Worm (Caenorhabditis elegans) whole organism, L1 larva: ENCODE results near the gene C25F9.4.

Source experiments
- C04F5.9 ChIP-seq: sonication (generic microtip); optimal IDR thresholded peaks from 2 replicates; lab custom pipeline; 2016; ENCODE audit warnings: missing genetic modification characterization, missing compliant biosample characterization
- F16B12.6 ChIP-seq: fragments of 150-350 bp; optimal IDR thresholded peaks from 2 replicates; lab custom pipeline; 2014; ENCODE audit warnings: missing biosample characterization, missing genetic modification characterization
- Y116A8C.19 ChIP-seq: sonication (generic microtip); optimal IDR thresholded peaks from 2 replicates; lab custom pipeline; 2016; ENCODE audit warnings: missing compliant biosample characterization, missing genetic modification characterization, borderline replicate concordance
- aly-2 ChIP-seq: fragments of 150-350 bp; optimal IDR thresholded peaks from 2 replicates; lab custom pipeline; 2014; ENCODE audit warnings: missing biosample characterization, missing genetic modification characterization
- ama-1 ChIP-seq: fragments of 150-350 bp; optimal IDR thresholded peaks from 2 replicates; lab custom pipeline; 2014
- ceh-8 ChIP-seq: fragments of 200-800 bp; sonication (Bioruptor generic); optimal IDR thresholded peaks from 2 replicates; lab custom pipeline; 2018; ENCODE audit warnings: mild to moderate bottlenecking, missing genetic modification characterization, moderate library complexity, missing compliant biosample characterization
- dpl-1 ChIP-seq, 3 experiments: fragments of 150-350 bp in 2 of 3; sonication (generic microtip) in 1 of 3; optimal IDR thresholded peaks; 2 replicates each; lab custom pipeline; 2014 to 2017; ENCODE audit warnings: missing biosample characterization in 3 of 3, missing genetic modification characterization in 3 of 3, missing genetic modification reagents in 3 of 3
- efl-1 ChIP-seq, 4 experiments: fragments of 150-350 bp; optimal IDR thresholded peaks in 3 of 4; peaks in 1 of 4; 1 replicate in 1 of 4; 2 replicates in 3 of 4; lab custom pipeline; 2014; ENCODE audit warnings: missing biosample characterization in 2 of 4, missing genetic modification characterization in 2 of 4, missing genetic modification reagents in 2 of 4
- efl-3 ChIP-seq: fragments of 200-800 bp; sonication (Bioruptor generic); optimal IDR thresholded peaks from 2 replicates; lab custom pipeline; 2018; ENCODE audit warnings: mild to moderate bottlenecking, missing genetic modification characterization, missing compliant biosample characterization
- egl-13 ChIP-seq: sonication (generic microtip); optimal IDR thresholded peaks from 2 replicates; lab custom pipeline; 2016; ENCODE audit warnings: missing genotype, missing genetic modification reagents, missing genetic modification characterization, missing compliant biosample characterization
- egl-27 ChIP-seq, 2 experiments: fragments of 150-350 bp in 1 of 2; sonication (generic microtip); optimal IDR thresholded peaks; 3 replicates each; lab custom pipeline; 2017 to 2018; ENCODE audit warnings: missing biosample characterization in 2 of 2, missing genetic modification characterization in 2 of 2, missing genetic modification reagents in 2 of 2
- elt-2 ChIP-seq: sonication (generic microtip); optimal IDR thresholded peaks from 2 replicates; lab custom pipeline; 2016; ENCODE audit warnings: missing genetic modification characterization, mild to moderate bottlenecking, inconsistent platforms, missing compliant biosample characterization, missing genetic modification reagents
- elt-3 ChIP-seq, 6 experiments: fragments of 150-350 bp in 1 of 6; sonication (generic microtip); optimal IDR thresholded peaks; 2 replicates each; lab custom pipeline; 2017 to 2018; ENCODE audit warnings: missing biosample characterization in 6 of 6, missing genetic modification characterization in 6 of 6, inconsistent platforms in 1 of 6
- fkh-10 ChIP-seq: sonication (generic microtip); optimal IDR thresholded peaks from 2 replicates; lab custom pipeline; 2017; ENCODE audit warnings: missing biosample characterization, missing genetic modification reagents, missing genetic modification characterization
- fos-1 ChIP-seq: fragments of 150-350 bp; optimal IDR thresholded peaks from 2 replicates; lab custom pipeline; 2014; ENCODE audit warnings: missing biosample characterization, missing genetic modification characterization
- hlh-17 ChIP-seq: fragments of 200-800 bp; sonication (Bioruptor generic); optimal IDR thresholded peaks from 2 replicates; lab custom pipeline; 2018; ENCODE audit warnings: missing genetic modification characterization, mild to moderate bottlenecking, missing compliant biosample characterization, moderate library complexity, borderline replicate concordance
- hlh-4 ChIP-seq: sonication (generic microtip); optimal IDR thresholded peaks from 2 replicates; lab custom pipeline; 2016; ENCODE audit warnings: mild to moderate bottlenecking, missing genetic modification characterization, missing compliant biosample characterization
- isw-1 ChIP-seq: fragments of 200-800 bp; sonication (Bioruptor generic); IDR thresholded peaks from 2 replicates; pipeline ENCODE4 v1.3.6; 2022; ENCODE audit warnings: missing genetic modification characterization, missing compliant biosample characterization
- jun-1 ChIP-seq: fragments of 150-350 bp; optimal IDR thresholded peaks from 2 replicates; lab custom pipeline; 2014; ENCODE audit warnings: missing biosample characterization, missing genetic modification reagents, missing genetic modification characterization
- lin-15B ChIP-seq: fragments of 150-350 bp; sonication (generic microtip); optimal IDR thresholded peaks from 3 replicates; lab custom pipeline; 2014; ENCODE audit warnings: missing biosample characterization, missing genetic modification characterization
- lin-35 ChIP-seq, 2 experiments: fragments of 150-350 bp; optimal IDR thresholded peaks; 2 replicates each; lab custom pipeline; 2014; ENCODE audit warnings: missing biosample characterization in 2 of 2, missing genetic modification characterization in 2 of 2, missing genetic modification reagents in 2 of 2
- lsy-2 ChIP-seq, 2 experiments: fragments of 150-350 bp; optimal IDR thresholded peaks; 2 replicates each; lab custom pipeline; 2014; ENCODE audit warnings: missing biosample characterization in 2 of 2, missing genetic modification characterization in 2 of 2
- mep-1 ChIP-seq: fragments of 150-350 bp; optimal IDR thresholded peaks from 2 replicates; lab custom pipeline; 2014; ENCODE audit warnings: missing biosample characterization, missing genetic modification characterization
- nhr-11 ChIP-seq: fragments of 150-350 bp; optimal IDR thresholded peaks from 2 replicates; lab custom pipeline; 2014; ENCODE audit warnings: missing biosample characterization, missing genetic modification characterization
- nhr-19 ChIP-seq: fragments of 200-800 bp; sonication (Bioruptor generic); conservative IDR thresholded peaks from 2 replicates; pipeline ENCODE4 v1.3.6; 2022; ENCODE audit warnings: missing genetic modification characterization, missing compliant biosample characterization
- nhr-237 ChIP-seq: fragments of 150-350 bp; optimal IDR thresholded peaks from 2 replicates; lab custom pipeline; 2014; ENCODE audit warnings: missing biosample characterization, missing genetic modification characterization
- nhr-47 ChIP-seq: sonication (generic microtip); optimal IDR thresholded peaks from 2 replicates; lab custom pipeline; 2016; ENCODE audit warnings: mild to moderate bottlenecking, missing genetic modification characterization, moderate library complexity, missing compliant biosample characterization
- nhr-77 ChIP-seq: fragments of 150-350 bp; optimal IDR thresholded peaks from 2 replicates; lab custom pipeline; 2014; ENCODE audit warnings: missing biosample characterization, missing genetic modification characterization
- nhr-84 ChIP-seq: sonication (generic microtip); optimal IDR thresholded peaks from 2 replicates; lab custom pipeline; 2017; ENCODE audit warnings: missing biosample characterization, missing genetic modification characterization
- nhr-85 ChIP-seq: sonication (generic microtip); peaks from one replicate; lab custom pipeline; 2016; ENCODE audit warnings: missing genetic modification characterization, inconsistent platforms, missing compliant biosample characterization
- pag-3 ChIP-seq: sonication (generic microtip); optimal IDR thresholded peaks from 2 replicates; lab custom pipeline; 2017; ENCODE audit warnings: missing genetic modification characterization, mild to moderate bottlenecking, missing compliant biosample characterization, antibody characterized with exemption, borderline replicate concordance; ENCODE audit not compliant: insufficient read depth
- pax-3 ChIP-seq: fragments of 200-800 bp; sonication (Bioruptor generic); optimal IDR thresholded peaks from 2 replicates; lab custom pipeline; 2018; ENCODE audit warnings: mild to moderate bottlenecking, missing genetic modification characterization, moderate library complexity, missing compliant biosample characterization
- sox-4 ChIP-seq: sonication (generic microtip); optimal IDR thresholded peaks from 2 replicates; lab custom pipeline; 2016; ENCODE audit warnings: missing genetic modification characterization, missing compliant biosample characterization
- sptf-1 ChIP-seq: fragments of 150-350 bp; optimal IDR thresholded peaks from 2 replicates; lab custom pipeline; 2014; ENCODE audit warnings: missing biosample characterization, missing genetic modification characterization
- tbx-2 ChIP-seq: sonication (generic microtip); optimal IDR thresholded peaks from 2 replicates; lab custom pipeline; 2016; ENCODE audit warnings: missing genetic modification characterization, missing compliant biosample characterization
- tlp-1 ChIP-seq: fragments of 150-350 bp; optimal IDR thresholded peaks from 2 replicates; lab custom pipeline; 2014; ENCODE audit warnings: missing biosample characterization, missing genetic modification characterization
- unc-86 ChIP-seq: sonication (generic microtip); optimal IDR thresholded peaks from 2 replicates; lab custom pipeline; 2016; ENCODE audit warnings: missing genetic modification characterization, missing compliant biosample characterization
- vab-15 ChIP-seq: sonication (generic microtip); optimal IDR thresholded peaks from 2 replicates; lab custom pipeline; 2017; ENCODE audit warnings: missing genotype, mild to moderate bottlenecking, missing genetic modification characterization, missing compliant biosample characterization
- xbp-1 ChIP-seq: sonication (generic microtip); optimal IDR thresholded peaks from 2 replicates; lab custom pipeline; 2016; ENCODE audit warnings: missing genetic modification characterization, missing compliant biosample characterization
- zag-1 ChIP-seq: fragments of 150-350 bp; optimal IDR thresholded peaks from 2 replicates; lab custom pipeline; 2014; ENCODE audit warnings: missing biosample characterization, missing genetic modification characterization
- zip-4 ChIP-seq: fragments of 200-800 bp; sonication (Bioruptor generic); optimal IDR thresholded peaks from 2 replicates; lab custom pipeline; 2018; ENCODE audit warnings: mild to moderate bottlenecking, missing genetic modification characterization, moderate library complexity, missing compliant biosample characterization

C25F9.4 gene

ce11 chrV:19405276-19405815, 11.0 kb downstream of the C25F9.4 start, which contains the start of the genes C25F9.6 and C25F9.10:
Gene C25F9.6, minus strand, starts transcription at chrV:19405326.
Gene C25F9.10, plus strand, starts transcription at chrV:19405729.
- TF ChIP-seq elt-2 (tag; lab: Kevin White, UChicago), result peak; percentile 15
- TF ChIP-seq efl-1 (optimal IDR thresholded peaks at IDR 0.05; lab: Kevin White, UChicago), result no peak
- TF ChIP-seq efl-1 (GFP tag; optimal IDR thresholded peaks at IDR 0.05 in 1 of 2; lab: Kevin White, UChicago), result peak in 1 of 2 experiments; percentile 97
- TF ChIP-seq C04F5.9, result no peak
- peak in 1 of 2 experiments; percentile 72 for TF ChIP-seq lin-35 (GFP tag; optimal IDR thresholded peaks at IDR 0.05; lab: Kevin White, UChicago)
- no peak for TF ChIP-seq nhr-85 (tag; lab: Kevin White, UChicago)
- TF ChIP-seq fkh-10 (GFP tag; lab: Kevin White, UChicago), result no peak
- peak in 1 of 3 experiments; percentile 35 for TF ChIP-seq dpl-1 (GFP tag; optimal IDR thresholded peaks at IDR 0.05; lab: Kevin White, UChicago)
- TF ChIP-seq unc-86 (tag; lab: Kevin White, UChicago), result no peak
- TF ChIP-seq pag-3 (tag; lab: Kevin White, UChicago), result no peak
- TF ChIP-seq zag-1, result no peak
- no peak for TF ChIP-seq lsy-2 (tag; optimal IDR thresholded peaks at IDR 0.05; lab: Kevin White, UChicago)

DNA sequence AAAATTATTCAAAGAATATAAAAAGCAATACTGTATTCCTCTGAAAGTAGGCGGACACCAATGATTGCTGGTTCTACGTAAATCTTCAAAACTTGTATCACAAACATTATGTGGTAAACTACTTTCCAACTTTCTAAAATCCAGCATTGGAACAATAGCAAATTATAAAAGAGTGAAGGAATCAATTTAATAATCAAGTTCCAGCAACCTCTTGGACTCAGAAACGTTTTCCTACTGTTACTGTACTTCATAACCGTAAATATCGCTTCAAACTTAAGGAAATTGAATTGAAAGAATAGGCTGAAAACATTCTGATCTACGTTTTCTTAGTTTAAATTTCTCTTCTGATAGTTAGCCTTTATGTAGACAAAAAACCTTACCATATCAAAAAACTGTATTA, 12.8 kb downstream of the C25F9.4 start:
- no peak for TF ChIP-seq fos-1 (tag; lab: Kevin White, UChicago)
- TF ChIP-seq ama-1 (lab: Kevin White, UChicago), result no peak
- TF ChIP-seq nhr-19 (GFP tag; lab: Robert Waterston, UW), result no peak
- no peak for TF ChIP-seq hlh-4 (tag; lab: Kevin White, UChicago)
- TF ChIP-seq efl-1 (optimal IDR thresholded peaks at IDR 0.05; lab: Kevin White, UChicago), result no peak
- peak in 1 of 2 experiments; percentile 68 for TF ChIP-seq efl-1 (GFP tag; optimal IDR thresholded peaks at IDR 0.05 in 1 of 2; lab: Kevin White, UChicago)
- TF ChIP-seq efl-3, result no peak
- TF ChIP-seq zip-4, result no peak
- TF ChIP-seq egl-27 (tag; optimal IDR thresholded peaks at IDR 0.05; lab: Kevin White, UChicago), result no peak

- TF ChIP-seq sptf-1 (no peak), isw-1 (GFP tag; lab: Robert Waterston, UW) (no peak), elt-3 (tag; optimal IDR thresholded peaks at IDR 0.05; lab: Kevin White, UChicago) (no peak), pax-3 (tag; lab: Kevin White, UChicago) (no peak), nhr-237 (tag; lab: Kevin White, UChicago) (no peak), unc-86 (tag; lab: Kevin White, UChicago) (no peak), sox-4 (no peak), nhr-47 (tag; lab: Kevin White, UChicago) (no peak), jun-1 (tag; lab: Kevin White, UChicago) (no peak), lin-35 (GFP tag; optimal IDR thresholded peaks at IDR 0.05; lab: Kevin White, UChicago) (no peak), aly-2 (tag; lab: Kevin White, UChicago) (no peak)
Observed at ce11 chrV:19402855-19403254, 13.5 kb downstream of the C25F9.4 start, which contains the start of gene C25F9.12. Gene C25F9.12, minus strand, starts transcription at chrV:19402955.

ce11 chrV:19401429-19401828, 14.9 kb downstream of the C25F9.4 start:
- TF ChIP-seq F16B12.6 (tag; lab: Kevin White, UChicago) (no peak), elt-2 (tag; lab: Kevin White, UChicago) (peak; percentile 32), nhr-47 (tag; lab: Kevin White, UChicago) (no peak), efl-1 (optimal IDR thresholded peaks at IDR 0.05; lab: Kevin White, UChicago) (no peak), efl-1 (GFP tag; optimal IDR thresholded peaks at IDR 0.05 in 1 of 2; lab: Kevin White, UChicago) (peak in 1 of 2 experiments; percentile 9), tlp-1 (tag; lab: Kevin White, UChicago) (peak; percentile 62)

DNA sequence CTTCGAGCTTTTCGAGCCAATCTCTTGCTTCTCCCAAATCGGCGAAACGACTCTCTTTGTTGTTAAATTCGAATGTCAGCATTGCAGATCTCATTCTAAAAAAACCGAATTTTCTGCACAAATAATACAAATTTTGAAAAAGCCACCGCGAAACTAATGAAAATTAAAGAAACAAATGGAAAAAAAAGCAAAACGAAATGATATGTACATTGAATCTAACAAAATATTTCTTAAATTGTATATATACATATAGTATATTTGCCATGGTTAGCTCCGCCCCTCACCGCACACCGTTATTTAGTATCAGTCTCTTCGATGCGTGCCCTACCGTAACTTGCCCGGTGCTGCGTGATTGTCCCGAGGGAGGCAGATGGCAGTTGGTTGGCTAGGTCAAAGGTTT, 15.8 kb downstream of the C25F9.4 start, which contains the start of gene srw-86:
Gene srw-86, minus strand, starts transcription at position 101 of the 400 bp plus-strand sequence.
- TF ChIP-seq egl-13 (tag; lab: Kevin White, UChicago) (no peak), aly-2 (tag; lab: Kevin White, UChicago) (no peak), hlh-4 (tag; lab: Kevin White, UChicago) (no peak), xbp-1 (tag; lab: Kevin White, UChicago) (no peak), nhr-77 (tag; lab: Kevin White, UChicago) (no peak), tbx-2 (tag; lab: Kevin White, UChicago) (no peak), zag-1 (no peak), nhr-84 (tag; lab: Kevin White, UChicago) (no peak), zip-4 (no peak), hlh-17 (GFP tag; lab: Kevin White, UChicago) (no peak), vab-15 (tag; lab: Kevin White, UChicago) (no peak), mep-1 (tag; lab: Kevin White, UChicago) (no peak), ceh-8 (GFP tag; lab: Kevin White, UChicago) (no peak), isw-1 (GFP tag; lab: Robert Waterston, UW) (no peak), Y116A8C.19 (tag; lab: Kevin White, UChicago) (no peak), nhr-11 (tag; lab: Kevin White, UChicago) (no peak), lin-15B (no peak), nhr-85 (tag; lab: Kevin White, UChicago) (no peak)
